Worm (Caenorhabditis elegans) whole organism, L4/young adult: Measurements from ENCODE around the gene Y50D4A.4.

ENCODE experiments used
- W03F9.2 ChIP-seq: fragments of 150-350 bp; optimal IDR thresholded peaks from 2 replicates; lab custom pipeline; 2014; ENCODE audit warnings: missing biosample characterization, missing genetic modification characterization
- dao-5 ChIP-seq: sonication (generic microtip); optimal IDR thresholded peaks from 2 replicates; lab custom pipeline; 2016; ENCODE audit warnings: missing genotype, missing genetic modification characterization, moderate library complexity, missing compliant biosample characterization
- him-1 ChIP-seq: sonication (generic microtip); optimal IDR thresholded peaks from 2 replicates; lab custom pipeline; 2016; ENCODE audit warnings: missing genotype, missing genetic modification reagents, missing genetic modification characterization, missing compliant biosample characterization

DNA sequence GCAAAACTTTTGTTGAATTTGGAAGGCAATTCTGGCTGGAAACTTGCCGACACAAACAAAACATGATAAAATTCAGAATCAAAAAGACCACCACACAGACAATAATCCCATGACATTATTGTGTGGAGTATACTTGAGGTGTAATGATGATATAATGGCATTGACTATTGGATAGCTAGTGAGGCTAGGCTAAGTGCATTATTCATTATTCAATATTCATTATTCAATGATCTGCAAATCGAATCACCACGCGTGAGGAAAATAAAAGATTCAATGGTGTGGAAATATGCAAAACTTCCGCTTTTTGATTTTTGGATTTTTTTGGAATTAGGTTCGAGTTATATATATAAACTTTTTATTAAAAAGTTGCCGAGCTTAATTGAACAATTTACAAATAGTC is 27.6 kb upstream of the Y50D4A.4 start:
- TF ChIP-seq him-1 (no peak), W03F9.2 (tag; lab: Kevin White, UChicago) (no peak), dao-5 (tag; lab: Kevin White, UChicago) (no peak)
